Worm (Caenorhabditis elegans) whole organism, young adult: Measurements from ENCODE around the gene srw-117.

Experiments
- attf-5 ChIP-seq: fragments of 200-800 bp; sonication (Bioruptor generic); optimal IDR thresholded peaks from 2 replicates; lab custom pipeline; 2018; ENCODE audit warnings: mild to moderate bottlenecking, missing genetic modification characterization, missing compliant biosample characterization
- ets-4 ChIP-seq: fragments of 200-800 bp; sonication (Bioruptor generic); optimal IDR thresholded peaks from 2 replicates; lab custom pipeline; 2018; ENCODE audit warnings: mild to moderate bottlenecking, missing genetic modification characterization, missing compliant biosample characterization

ce11 chrV:2958202-2958601 is 25.0 kb downstream of the srw-117 start, which contains the start of gene srw-142:
- TF ChIP-seq ets-4 (GFP tag; lab: Kevin White, UChicago) = no peak
- no peak for TF ChIP-seq attf-5 (GFP tag; lab: Kevin White, UChicago)
